Worm (Caenorhabditis elegans): Measurements from ENCODE around the gene F47B8.13.

F47B8.13 gene

ce11 chrV:14290636-14291035 is 28.9 kb downstream of the F47B8.13 start, which contains the start of gene F14D7.18:
Gene F14D7.18, minus strand, starts transcription at chrV:14290736.
- TF ChIP-seq ceh-34 (tag; optimal IDR thresholded peaks at IDR 0.05) (no peak), ahr-1 (tag; optimal IDR thresholded peaks at IDR 0.05) (no peak), ceh-19 (GFP tag; optimal IDR thresholded peaks at IDR 0.05) (no peak), unc-55 (GFP tag; optimal IDR thresholded peaks at IDR 0.05) (no peak), C08G9.2 (tag; optimal IDR thresholded peaks at IDR 0.05) (no peak), ttx-3 (tag; optimal IDR thresholded peaks at IDR 0.05) (no peak), ceh-31 (tag; optimal IDR thresholded peaks at IDR 0.05) (no peak), ceh-6 (GFP tag; optimal IDR thresholded peaks at IDR 0.05) (no peak), hlh-15 (tag; optimal IDR thresholded peaks at IDR 0.05) (no peak), sox-2 (GFP tag; IDR thresholded peaks at IDR 0.05) (no peak), hlh-30 (tag; optimal IDR thresholded peaks at IDR 0.05; ENCODE audit: insufficient read depth) (no peak), ztf-16 (tag; optimal IDR thresholded peaks at IDR 0.05) (no peak), unc-86 (tag; optimal IDR thresholded peaks at IDR 0.05) (no peak), lim-6 (tag; optimal IDR thresholded peaks at IDR 0.05) (no peak), dve-1 (tag; optimal IDR thresholded peaks at IDR 0.05) (no peak), sox-4 (tag; optimal IDR thresholded peaks at IDR 0.05) (no peak)

- no peak for TF ChIP-seq ceh-31 (tag; optimal IDR thresholded peaks at IDR 0.05)
- no peak for TF ChIP-seq ceh-24 (tag; optimal IDR thresholded peaks at IDR 0.05)
- no peak for TF ChIP-seq Y22D7AL.16 (tag; optimal IDR thresholded peaks at IDR 0.05)
- no peak for TF ChIP-seq C38D4.7 (GFP tag; optimal IDR thresholded peaks at IDR 0.05)
- no peak for TF ChIP-seq unc-3 (GFP tag; conservative IDR thresholded peaks at IDR 0.05)
- TF ChIP-seq unc-3 (tag; optimal IDR thresholded peaks at IDR 0.05), result no peak
- no peak for TF ChIP-seq pha-2 (tag; optimal IDR thresholded peaks at IDR 0.05)
- TF ChIP-seq ceh-30 (tag; optimal IDR thresholded peaks at IDR 0.05), result no peak
- TF ChIP-seq ceh-19 (GFP tag; optimal IDR thresholded peaks at IDR 0.05), result no peak
- TF ChIP-seq pqm-1 (tag; optimal IDR thresholded peaks at IDR 0.05), result no peak
- no peak for TF ChIP-seq elt-4 (tag; optimal IDR thresholded peaks at IDR 0.05)
- TF ChIP-seq ttx-3 (tag; optimal IDR thresholded peaks at IDR 0.05), result no peak
These were observed 30.2 kb downstream of the F47B8.13 start, which contains the start of gene F14D7.1 for ce11 chrV:14289363-14289762. Gene F14D7.1, minus strand, starts transcription at chrV:14289463.

ce11 chrV:14285803-14286202 is 33.7 kb downstream of the F47B8.13 start, which contains the start of gene F40G12.11:
Gene F40G12.11, plus strand, starts transcription at chrV:14286171.
- TF ChIP-seq hlh-30 (tag; optimal IDR thresholded peaks at IDR 0.05; ENCODE audit: insufficient read depth), result no peak

- TF ChIP-seq nhr-232 (tag; optimal IDR thresholded peaks at IDR 0.05) (no peak), che-1 (tag; optimal IDR thresholded peaks at IDR 0.05) (no peak), nhr-11 (tag; optimal IDR thresholded peaks at IDR 0.05) (no peak), unc-3 (GFP tag; conservative IDR thresholded peaks at IDR 0.05) (no peak), unc-3 (tag; optimal IDR thresholded peaks at IDR 0.05) (no peak), ceh-48 (tag; optimal IDR thresholded peaks at IDR 0.05) (no peak), lin-11 (tag; optimal IDR thresholded peaks at IDR 0.05) (no peak), C08G9.2 (tag; optimal IDR thresholded peaks at IDR 0.05) (no peak), odd-2 (tag; optimal IDR thresholded peaks at IDR 0.05) (no peak), elt-2 (tag; optimal IDR thresholded peaks at IDR 0.05) (no peak), syd-9 (tag; optimal IDR thresholded peaks at IDR 0.05) (no peak), tbx-7 (tag; optimal IDR thresholded peaks at IDR 0.05) (no peak), sdc-2 (tag; optimal IDR thresholded peaks at IDR 0.05) (no peak), pax-1 (tag; optimal IDR thresholded peaks at IDR 0.05) (no peak), ceh-6 (GFP tag; optimal IDR thresholded peaks at IDR 0.05) (no peak), ets-4 (tag; optimal IDR thresholded peaks at IDR 0.05) (no peak)
These were observed 36.3 kb downstream of the F47B8.13 start, which contains the start of gene F40G12.10 for ce11 chrV:14283241-14283640. Gene F40G12.10, plus strand, starts transcription at chrV:14283541.

All from whole organism, late embryonic.